Fruit fly (Drosophila melanogaster) whole organism, pupa: ENCODE measurements around the gene dia.

Experiments
- CG10348 ChIP-seq: fragments of 200-800 bp; sonication (Bioruptor generic); IDR thresholded peaks from 2 replicates; pipeline ENCODE4 v1.3.6; 2022; ENCODE audit warnings: missing biosample characterization, missing genetic modification characterization
- CG12605 ChIP-seq: fragments of 200-800 bp; sonication (Bioruptor generic); IDR thresholded peaks from 2 replicates; pipeline ENCODE4 v1.3.6; 2022; ENCODE audit warnings: missing biosample characterization, missing genetic modification characterization
- CG13204 ChIP-seq: fragments of 200-800 bp; sonication (Bioruptor generic); optimal IDR thresholded peaks from 2 replicates; lab custom pipeline; 2018; ENCODE audit warnings: missing biosample characterization, mild to moderate bottlenecking, missing genetic modification characterization, moderate library complexity
- CG14655 ChIP-seq: fragments of 200-800 bp; sonication (Bioruptor generic); optimal IDR thresholded peaks from 3 replicates; lab custom pipeline; 2017; ENCODE audit warnings: mild to moderate bottlenecking, missing biosample characterization, missing genetic modification reagents, missing genetic modification characterization
- CG15710 ChIP-seq: fragments of 200-800 bp; sonication (Bioruptor generic); optimal IDR thresholded peaks from 2 replicates; lab custom pipeline; 2018; ENCODE audit warnings: missing biosample characterization, mild to moderate bottlenecking, missing genetic modification characterization, moderate library complexity
- CG17806 ChIP-seq: fragments of 200-800 bp; sonication (Bioruptor generic); optimal IDR thresholded peaks from 2 replicates; lab custom pipeline; 2018; ENCODE audit warnings: missing biosample characterization, mild to moderate bottlenecking, missing genetic modification characterization, moderate library complexity
- CG32121 ChIP-seq: fragments of 200-800 bp; sonication (Bioruptor generic); IDR thresholded peaks from 2 replicates; pipeline ENCODE4 v1.3.6; 2022; ENCODE audit warnings: missing biosample characterization, missing genetic modification characterization
- CG34367 ChIP-seq: fragments of 200-800 bp; sonication (Bioruptor generic); optimal IDR thresholded peaks from 2 replicates; lab custom pipeline; 2018; ENCODE audit warnings: missing biosample characterization, mild to moderate bottlenecking, missing genetic modification characterization
- CG4496 ChIP-seq: fragments of 200-800 bp; sonication (Bioruptor generic); IDR thresholded peaks from 3 replicates; pipeline ENCODE4 v1.3.6; 2022; ENCODE audit warnings: missing biosample characterization, missing genetic modification characterization
- CG8159 ChIP-seq: fragments of 200-800 bp; sonication (Bioruptor generic); optimal IDR thresholded peaks from 3 replicates; lab custom pipeline; 2018; ENCODE audit warnings: missing biosample characterization, mild to moderate bottlenecking, missing genetic modification characterization, moderate library complexity
- CG8301 ChIP-seq: fragments of 200-800 bp; sonication (Bioruptor generic); optimal IDR thresholded peaks from 2 replicates; lab custom pipeline; 2018; ENCODE audit warnings: missing biosample characterization, mild to moderate bottlenecking, missing genetic modification characterization
- CG9948 ChIP-seq: fragments of 200-800 bp; sonication (Bioruptor generic); optimal IDR thresholded peaks from 2 replicates; lab custom pipeline; 2018; ENCODE audit warnings: missing biosample characterization, mild to moderate bottlenecking, missing genetic modification characterization, moderate library complexity
- D1 ChIP-seq: fragments of 200-800 bp; sonication (Bioruptor generic); optimal IDR thresholded peaks from 2 replicates; lab custom pipeline; 2018; ENCODE audit warnings: missing biosample characterization, mild to moderate bottlenecking, missing genetic modification characterization, moderate library complexity
- EcR ChIP-seq: fragments of 200-800 bp; sonication (Bioruptor generic); optimal IDR thresholded peaks from 3 replicates; lab custom pipeline; 2019; ENCODE audit warnings: missing biosample characterization, missing genetic modification characterization, mild to moderate bottlenecking, moderate library complexity, missing genetic modification reagents
- Ets98B ChIP-seq: fragments of 200-800 bp; sonication (Bioruptor generic); IDR thresholded peaks from 2 replicates; pipeline ENCODE4 v1.3.6; 2022; ENCODE audit warnings: missing biosample characterization, missing genetic modification characterization
- Pif1A ChIP-seq: fragments of 200-800 bp; sonication (Bioruptor generic); optimal IDR thresholded peaks from 3 replicates; lab custom pipeline; 2016; ENCODE audit warnings: missing biosample characterization, missing genetic modification characterization
- Pif1B ChIP-seq: fragments of 200-800 bp; sonication (Bioruptor generic); optimal IDR thresholded peaks from 3 replicates; lab custom pipeline; 2016; ENCODE audit warnings: missing biosample characterization, missing genetic modification characterization
- Snoo ChIP-seq: fragments of 200-800 bp; sonication (Bioruptor generic); optimal IDR thresholded peaks from 3 replicates; lab custom pipeline; 2017; ENCODE audit warnings: missing biosample characterization, mild to moderate bottlenecking, missing genetic modification characterization, inconsistent platforms
- fd96Ca ChIP-seq: fragments of 200-800 bp; sonication (Bioruptor generic); IDR thresholded peaks from 3 replicates; pipeline ENCODE4 v1.3.6; 2022; ENCODE audit warnings: missing biosample characterization, missing genetic modification characterization
- gl ChIP-seq: fragments of 200-800 bp; sonication (Bioruptor generic); optimal IDR thresholded peaks from 2 replicates; lab custom pipeline; 2018; ENCODE audit warnings: missing biosample characterization, mild to moderate bottlenecking, missing genetic modification characterization
- rn ChIP-seq: fragments of 200-800 bp; sonication (Bioruptor generic); IDR thresholded peaks from 2 replicates; pipeline ENCODE4 v1.3.6; 2022; ENCODE audit warnings: missing biosample characterization, missing genetic modification characterization

Gene dia

dm6 chr2L:20798351-20798777, 40.4 kb downstream of the dia start:
- no peak for TF ChIP-seq CG17806 (tag; lab: Kevin White, UChicago)
- TF ChIP-seq CG34367 (tag; lab: Kevin White, UChicago): no peak
- TF ChIP-seq CG12605 (GFP tag; lab: Robert Waterston, UW): no peak
- TF ChIP-seq CG8301 (tag; lab: Kevin White, UChicago): no peak
- peak; percentile 0 for TF ChIP-seq Pif1B (GFP tag; lab: Kevin White, UChicago)
- TF ChIP-seq CG13204: no peak
- TF ChIP-seq Ets98B (GFP tag; lab: Robert Waterston, UW): no peak
- no peak for TF ChIP-seq CG14655 (GFP tag; lab: Kevin White, UChicago)
- TF ChIP-seq fd96Ca (GFP tag; lab: Robert Waterston, UW): no peak
- TF ChIP-seq CG8159 (tag; lab: Kevin White, UChicago): no peak
- no peak for TF ChIP-seq CG15710 (tag; lab: Kevin White, UChicago)
- TF ChIP-seq CG32121 (GFP tag; lab: Robert Waterston, UW): no peak
- TF ChIP-seq CG10348 (GFP tag; lab: Robert Waterston, UW): no peak
- TF ChIP-seq Pif1A (GFP tag; lab: Kevin White, UChicago): no peak
- TF ChIP-seq CG9948 (tag; lab: Kevin White, UChicago): no peak
- no peak for TF ChIP-seq Snoo (tag; lab: Kevin White, UChicago)
- peak; percentile 76 for TF ChIP-seq EcR (GFP tag; lab: Kevin White, UChicago)

- TF ChIP-seq rn (GFP tag; lab: Robert Waterston, UW): peak; percentile 75
- TF ChIP-seq CG8159 (tag; lab: Kevin White, UChicago): peak; percentile 97
- peak; percentile 95 for TF ChIP-seq CG9948 (tag; lab: Kevin White, UChicago)
- peak; percentile 92 for TF ChIP-seq Pif1B (GFP tag; lab: Kevin White, UChicago)
- peak; percentile 88 for TF ChIP-seq fd96Ca (GFP tag; lab: Robert Waterston, UW)
- TF ChIP-seq D1 (tag; lab: Kevin White, UChicago): peak; percentile 81
- no peak for TF ChIP-seq CG10348 (GFP tag; lab: Robert Waterston, UW)
- peak; percentile 84 for TF ChIP-seq CG8301 (tag; lab: Kevin White, UChicago)
- TF ChIP-seq CG15710 (tag; lab: Kevin White, UChicago): peak; percentile 97
- TF ChIP-seq Ets98B (GFP tag; lab: Robert Waterston, UW): peak; percentile 73
- TF ChIP-seq gl (tag; lab: Kevin White, UChicago): peak; percentile 96
- peak; percentile 95 for TF ChIP-seq Pif1A (GFP tag; lab: Kevin White, UChicago)
- TF ChIP-seq CG32121 (GFP tag; lab: Robert Waterston, UW): peak; percentile 70
- TF ChIP-seq EcR (GFP tag; lab: Kevin White, UChicago): peak; percentile 56
- TF ChIP-seq CG14655 (GFP tag; lab: Kevin White, UChicago): peak; percentile 86
- TF ChIP-seq CG4496 (GFP tag; lab: Robert Waterston, UW): peak; percentile 90
- peak; percentile 70 for TF ChIP-seq CG12605 (GFP tag; lab: Robert Waterston, UW)
- TF ChIP-seq CG34367 (tag; lab: Kevin White, UChicago): peak; percentile 96
- TF ChIP-seq CG17806 (tag; lab: Kevin White, UChicago): peak; percentile 97
- TF ChIP-seq CG13204: peak; percentile 93
- TF ChIP-seq Snoo (tag; lab: Kevin White, UChicago): peak; percentile 96
These were observed 42.3 kb downstream of the dia start for dm6 chr2L:20799991-20800897.

dm6 chr2L:20801801-20802200, 43.9 kb downstream of the dia start:
- no peak for TF ChIP-seq Snoo (tag; lab: Kevin White, UChicago)
- no peak for TF ChIP-seq CG34367 (tag; lab: Kevin White, UChicago)
- no peak for TF ChIP-seq D1 (tag; lab: Kevin White, UChicago)
- TF ChIP-seq CG14655 (GFP tag; lab: Kevin White, UChicago): no peak
- TF ChIP-seq CG9948 (tag; lab: Kevin White, UChicago): no peak
- no peak for TF ChIP-seq gl (tag; lab: Kevin White, UChicago)
- TF ChIP-seq CG32121 (GFP tag; lab: Robert Waterston, UW): no peak
- no peak for TF ChIP-seq CG12605 (GFP tag; lab: Robert Waterston, UW)
- TF ChIP-seq CG15710 (tag; lab: Kevin White, UChicago): no peak
- TF ChIP-seq Ets98B (GFP tag; lab: Robert Waterston, UW): no peak
- no peak for TF ChIP-seq CG8159 (tag; lab: Kevin White, UChicago)
- TF ChIP-seq CG4496 (GFP tag; lab: Robert Waterston, UW): no peak

- TF ChIP-seq rn (GFP tag; lab: Robert Waterston, UW) (peak; percentile 81), CG9948 (tag; lab: Kevin White, UChicago) (peak; percentile 34), CG13204 (no peak), CG8301 (tag; lab: Kevin White, UChicago) (peak; percentile 74), gl (tag; lab: Kevin White, UChicago) (no peak), Pif1A (GFP tag; lab: Kevin White, UChicago) (peak; percentile 72), CG12605 (GFP tag; lab: Robert Waterston, UW) (peak; percentile 77), CG17806 (tag; lab: Kevin White, UChicago) (peak; percentile 52), EcR (GFP tag; lab: Kevin White, UChicago) (no peak), CG32121 (GFP tag; lab: Robert Waterston, UW) (peak; percentile 85), CG14655 (GFP tag; lab: Kevin White, UChicago) (peak; percentile 70), Snoo (tag; lab: Kevin White, UChicago) (peak; percentile 4), CG15710 (tag; lab: Kevin White, UChicago) (peak; percentile 52), CG8159 (tag; lab: Kevin White, UChicago) (peak; percentile 63), CG4496 (GFP tag; lab: Robert Waterston, UW) (peak; percentile 88), Ets98B (GFP tag; lab: Robert Waterston, UW) (peak; percentile 92), fd96Ca (GFP tag; lab: Robert Waterston, UW) (peak; percentile 94), D1 (tag; lab: Kevin White, UChicago) (no peak), Pif1B (GFP tag; lab: Kevin White, UChicago) (peak; percentile 74), CG34367 (tag; lab: Kevin White, UChicago) (no peak), CG10348 (GFP tag; lab: Robert Waterston, UW) (peak; percentile 46; the same call in 1 of the 2 replicates)
These were observed 44.3 kb downstream of the dia start for dm6 chr2L:20802204-20802603.
